Fruit fly (Drosophila melanogaster) whole organism, embryonic: Measurements from ENCODE around the gene bun.

Experiments used
- BtbVII ChIP-seq: fragments of 200-800 bp; sonication (Bioruptor generic); optimal IDR thresholded peaks from 3 replicates; lab custom pipeline; 2017; ENCODE audit warnings: missing biosample characterization, mild to moderate bottlenecking, missing genetic modification characterization
- CG10274 ChIP-seq: fragments of 200-800 bp; sonication (Bioruptor generic); optimal IDR thresholded peaks from 3 replicates; lab custom pipeline; 2017; ENCODE audit warnings: missing biosample characterization, mild to moderate bottlenecking, missing genetic modification characterization
- CG10543 ChIP-seq: fragments of 200-800 bp; sonication (Bioruptor generic); optimal IDR thresholded peaks from 3 replicates; lab custom pipeline; 2017; ENCODE audit warnings: missing biosample characterization, mild to moderate bottlenecking, missing genetic modification characterization, moderate library complexity
- CG11085 ChIP-seq: fragments of 200-800 bp; sonication (Bioruptor generic); IDR thresholded peaks from 2 replicates; pipeline ENCODE4 v1.3.6; 2022; ENCODE audit warnings: missing biosample characterization, missing genetic modification characterization
- CG11093 ChIP-seq: fragments of 200-800 bp; sonication (Bioruptor generic); IDR thresholded peaks from 3 replicates; pipeline ENCODE4 v1.3.6; 2022; ENCODE audit warnings: missing biosample characterization, missing genetic modification characterization
- CG11696 ChIP-seq: fragments of 200-800 bp; sonication (Bioruptor generic); IDR thresholded peaks from 2 replicates; pipeline ENCODE4 v1.3.6; 2022; ENCODE audit warnings: missing biosample characterization, missing genetic modification characterization
- CG12659 ChIP-seq: fragments of 200-800 bp; sonication (Bioruptor generic); optimal IDR thresholded peaks from 3 replicates; lab custom pipeline; 2017; ENCODE audit warnings: mild to moderate bottlenecking, missing biosample characterization, missing genetic modification reagents, missing genetic modification characterization
- CG12744 ChIP-seq: fragments of 200-800 bp; sonication (Bioruptor generic); optimal IDR thresholded peaks from 2 replicates; lab custom pipeline; 2016; ENCODE audit warnings: missing biosample characterization, missing genetic modification characterization
- CG16815 ChIP-seq: fragments of 200-800 bp; sonication (Bioruptor generic); optimal IDR thresholded peaks from 3 replicates; lab custom pipeline; 2017; ENCODE audit warnings: missing biosample characterization, mild to moderate bottlenecking, missing genetic modification characterization
- CG17328 ChIP-seq: fragments of 200-800 bp; sonication (Bioruptor generic); IDR thresholded peaks from 2 replicates; pipeline ENCODE4 v1.3.6; 2022; ENCODE audit warnings: missing biosample characterization, missing genetic modification characterization
- CG1792 ChIP-seq: fragments of 200-800 bp; sonication (Bioruptor generic); optimal IDR thresholded peaks from 2 replicates; lab custom pipeline; 2016; ENCODE audit warnings: missing biosample characterization, missing genetic modification characterization
- CG2129 ChIP-seq: fragments of 200-800 bp; sonication (Bioruptor generic); IDR thresholded peaks from 2 replicates; pipeline ENCODE4 v1.3.6; 2022; ENCODE audit warnings: missing biosample characterization, missing genetic modification characterization; ENCODE audit not compliant: partially characterized antibody
- CG30431 ChIP-seq: fragments of 200-800 bp; sonication (Bioruptor generic); optimal IDR thresholded peaks from 2 replicates; lab custom pipeline; 2017; ENCODE audit warnings: missing biosample characterization, missing genetic modification characterization
- CG3281 ChIP-seq: fragments of 200-800 bp; sonication (Bioruptor generic); optimal IDR thresholded peaks from 3 replicates; lab custom pipeline; 2017; ENCODE audit warnings: missing biosample characterization, mild to moderate bottlenecking, missing genetic modification characterization
- CG33557 ChIP-seq: fragments of 200-800 bp; sonication (Bioruptor generic); optimal IDR thresholded peaks from 2 replicates; lab custom pipeline; 2019; ENCODE audit warnings: missing biosample characterization, mild to moderate bottlenecking, missing genetic modification characterization, moderate library complexity
- CG7556 ChIP-seq: fragments of 200-800 bp; sonication (Bioruptor generic); optimal IDR thresholded peaks from 2 replicates; lab custom pipeline; 2017; ENCODE audit warnings: missing biosample characterization, mild to moderate bottlenecking, missing genetic modification characterization
- CG8765 ChIP-seq: fragments of 200-800 bp; sonication (Bioruptor generic); IDR thresholded peaks from 2 replicates; pipeline ENCODE4 v1.3.6; 2022; ENCODE audit warnings: missing biosample characterization, missing genetic modification characterization
- CTCF ChIP-seq: fragments of 200-800 bp; sonication (Bioruptor generic); optimal IDR thresholded peaks from 2 replicates; lab custom pipeline; 2017; ENCODE audit warnings: missing biosample characterization, mild to moderate bottlenecking, missing genetic modification characterization, moderate library complexity
- Camta ChIP-seq: fragments of 200-800 bp; sonication (Bioruptor generic); optimal IDR thresholded peaks from 2 replicates; lab custom pipeline; 2016; ENCODE audit warnings: missing biosample characterization, missing genetic modification characterization
- Chrac-16 ChIP-seq: fragments of 200-800 bp; sonication (Bioruptor generic); optimal IDR thresholded peaks from 3 replicates; lab custom pipeline; 2016; ENCODE audit warnings: missing biosample characterization, missing genetic modification characterization
- Dek ChIP-seq: fragments of 200-800 bp; sonication (Bioruptor generic); optimal IDR thresholded peaks from 3 replicates; lab custom pipeline; 2019; ENCODE audit warnings: missing biosample characterization, mild to moderate bottlenecking, missing genetic modification characterization, moderate library complexity
- HmgD ChIP-seq: fragments of 200-800 bp; sonication (Bioruptor generic); optimal IDR thresholded peaks from 3 replicates; lab custom pipeline; 2016; ENCODE audit warnings: missing biosample characterization, missing genetic modification characterization
- Kr ChIP-seq: fragments of 200-800 bp; sonication (Bioruptor generic); optimal IDR thresholded peaks from 2 replicates; lab custom pipeline; 2017; ENCODE audit warnings: missing biosample characterization, mild to moderate bottlenecking, missing genetic modification characterization
- Lhr ChIP-seq: fragments of 200-800 bp; sonication (Bioruptor generic); optimal IDR thresholded peaks from 3 replicates; lab custom pipeline; 2017; ENCODE audit warnings: mild to moderate bottlenecking, missing biosample characterization, missing genetic modification reagents, missing genetic modification characterization
- MBD-R2 ChIP-seq: fragments of 200-800 bp; sonication (Bioruptor generic); IDR thresholded peaks from 2 replicates; pipeline ENCODE4 v1.3.6; 2022; ENCODE audit warnings: missing biosample characterization, missing genetic modification characterization
- Med ChIP-seq: fragments of 200-800 bp; sonication (Bioruptor generic); peaks from one replicate; lab custom pipeline; 2016; ENCODE audit warnings: missing biosample characterization, missing genetic modification characterization, mild to moderate bottlenecking, inconsistent platforms, moderate library complexity
- NK7.1 ChIP-seq: fragments of 200-800 bp; sonication (Bioruptor generic); optimal IDR thresholded peaks from 3 replicates; lab custom pipeline; 2016; ENCODE audit warnings: missing biosample characterization, missing genetic modification characterization
- Neu2 ChIP-seq: fragments of 200-800 bp; sonication (Bioruptor generic); optimal IDR thresholded peaks from 3 replicates; lab custom pipeline; 2016; ENCODE audit warnings: missing biosample characterization, missing genetic modification characterization, borderline replicate concordance
- Oaz ChIP-seq: fragments of 200-800 bp; sonication (Bioruptor generic); IDR thresholded peaks from 2 replicates; pipeline ENCODE4 v1.3.6; 2022; ENCODE audit warnings: missing biosample characterization, missing genetic modification characterization
- Ptx1 ChIP-seq: fragments of 200-800 bp; sonication (Bioruptor generic); IDR thresholded peaks from 2 replicates; pipeline ENCODE4 v1.3.6; 2022; ENCODE audit warnings: missing biosample characterization, missing genetic modification characterization
- Ravus ChIP-seq: fragments of 200-800 bp; sonication (Bioruptor generic); IDR thresholded peaks from 2 replicates; pipeline ENCODE4 v1.3.6; 2022; ENCODE audit warnings: missing biosample characterization, missing genetic modification characterization
- Spps ChIP-seq: fragments of 200-800 bp; sonication (Bioruptor generic); optimal IDR thresholded peaks from 2 replicates; lab custom pipeline; 2018; ENCODE audit warnings: missing biosample characterization, mild to moderate bottlenecking, missing genetic modification characterization
- Xrp1 ChIP-seq: fragments of 200-800 bp; sonication (Bioruptor generic); IDR thresholded peaks from 2 replicates; pipeline ENCODE4 v1.3.6; 2022; ENCODE audit warnings: missing biosample characterization, missing genetic modification characterization
- YL-1 ChIP-seq: fragments of 200-800 bp; sonication (Bioruptor generic); optimal IDR thresholded peaks from 3 replicates; lab custom pipeline; 2017; ENCODE audit warnings: missing biosample characterization, mild to moderate bottlenecking, missing genetic modification characterization
- az2 ChIP-seq: fragments of 200-800 bp; sonication (Bioruptor generic); optimal IDR thresholded peaks from 3 replicates; lab custom pipeline; 2016; ENCODE audit warnings: missing biosample characterization, missing genetic modification characterization
- chif ChIP-seq, 2 experiments: fragments of 200-800 bp; sonication (Bioruptor generic); optimal IDR thresholded peaks; 3 replicates each; lab custom pipeline; 2016; ENCODE audit warnings: missing biosample characterization in 2 of 2, missing genetic modification characterization in 2 of 2
- ci ChIP-seq: fragments of 200-800 bp; sonication (Bioruptor generic); IDR thresholded peaks from 3 replicates; pipeline ENCODE4 v1.3.6; 2022; ENCODE audit warnings: missing biosample characterization, missing genetic modification characterization
- da ChIP-seq: fragments of 200-800 bp; sonication (Bioruptor generic); optimal IDR thresholded peaks from 2 replicates; lab custom pipeline; 2016; ENCODE audit warnings: missing biosample characterization, missing genetic modification characterization
- dmrt11E ChIP-seq: fragments of 200-800 bp; sonication (Bioruptor generic); optimal IDR thresholded peaks from 3 replicates; lab custom pipeline; 2018; ENCODE audit warnings: missing biosample characterization, mild to moderate bottlenecking, missing genetic modification characterization, moderate library complexity
- h ChIP-seq: fragments of >200 bp; optimal IDR thresholded peaks from 2 replicates; lab custom pipeline; 2017
- hkb ChIP-seq, 2 experiments: fragments of 200-800 bp in 1 of 2; fragments of >200 bp in 1 of 2; sonication (Bioruptor generic) in 1 of 2; IDR thresholded peaks in 1 of 2; optimal IDR thresholded peaks in 1 of 2; 2 replicates each; pipeline versions ENCODE4 v1.3.6 to Lab custom; 2017 to 2022; ENCODE audit warnings: missing biosample characterization in 1 of 2, missing genetic modification characterization in 1 of 2
- jing ChIP-seq: fragments of 200-800 bp; sonication (Bioruptor generic); optimal IDR thresholded peaks from 2 replicates; lab custom pipeline; 2018; ENCODE audit warnings: missing biosample characterization, mild to moderate bottlenecking, missing genetic modification characterization
- jumu ChIP-seq: fragments of 200-800 bp; sonication (Bioruptor generic); optimal IDR thresholded peaks from 3 replicates; lab custom pipeline; 2016; ENCODE audit warnings: missing biosample characterization, missing genetic modification characterization
- otp ChIP-seq: fragments of 200-800 bp; sonication (Bioruptor generic); IDR thresholded peaks from 3 replicates; pipeline ENCODE4, ENCODE4 v1.3.6; 2022; ENCODE audit warnings: missing biosample characterization, missing genetic modification characterization
- pum ChIP-seq: fragments of 200-800 bp; sonication (Bioruptor generic); optimal IDR thresholded peaks from 2 replicates; lab custom pipeline; 2016; ENCODE audit warnings: missing biosample characterization, missing genetic modification characterization
- salm ChIP-seq: fragments of 200-800 bp; sonication (Bioruptor generic); optimal IDR thresholded peaks from 2 replicates; lab custom pipeline; 2018; ENCODE audit warnings: missing biosample characterization, mild to moderate bottlenecking, missing genetic modification characterization
- sd ChIP-seq: fragments of 200-800 bp; sonication (Bioruptor generic); optimal IDR thresholded peaks from 3 replicates; lab custom pipeline; 2018; ENCODE audit warnings: missing biosample characterization, mild to moderate bottlenecking, missing genetic modification characterization, moderate library complexity
- seq ChIP-seq: fragments of 200-800 bp; sonication (Bioruptor generic); IDR thresholded peaks from 2 replicates; pipeline ENCODE4 v1.3.6; 2022; ENCODE audit warnings: missing biosample characterization, missing genetic modification characterization
- slou ChIP-seq: fragments of 200-800 bp; sonication (Bioruptor generic); optimal IDR thresholded peaks from 3 replicates; lab custom pipeline; 2016; ENCODE audit warnings: missing biosample characterization, missing genetic modification characterization
- trem ChIP-seq: fragments of 200-800 bp; optimal IDR thresholded peaks from 3 replicates; lab custom pipeline; 2019; ENCODE audit warnings: missing biosample characterization, mild to moderate bottlenecking, missing genetic modification characterization, moderate library complexity

Gene bun

dm6 chr2L:12433712-12434534 is 112.5 kb downstream of the bun start, which contains the start of gene eRF3 (continued):
- TF ChIP-seq CG10543 (GFP tag; lab: Kevin White, UChicago) (peak; percentile 70), Lhr (no peak), Xrp1 (GFP tag; lab: Robert Waterston, UW) (peak; percentile 78; the same call in 1 of the 2 replicates), CG30431 (GFP tag; lab: Kevin White, UChicago) (peak; percentile 53), CG2129 (GFP tag; lab: Robert Waterston, UW) (peak; percentile 22; the same call in 1 of the 2 replicates), az2 (GFP tag; lab: Kevin White, UChicago) (peak; percentile 59), Neu2 (no peak), Oaz (GFP tag; lab: Robert Waterston, UW) (0 out of 2 replicates have a peak, but pooled peaks have one; percentile 45), NK7.1 (GFP tag; lab: Kevin White, UChicago) (no peak), Ptx1 (GFP tag; lab: Robert Waterston, UW) (peak; percentile 87), da (GFP tag; lab: Kevin White, UChicago) (no peak), seq (GFP tag; lab: Robert Waterston, UW) (peak; percentile 21; the same call in 1 of the 2 replicates), CG12659 (peak; percentile 72), salm (tag; lab: Kevin White, UChicago) (no peak), Camta (GFP tag; lab: Kevin White, UChicago) (no peak), CG11085 (GFP tag; lab: Robert Waterston, UW) (peak; percentile 66; the same call in 1 of the 2 replicates), slou (peak; percentile 50), ci (GFP tag; lab: Robert Waterston, UW) (peak; percentile 64), CG33557 (peak; percentile 77), Ravus (GFP tag; lab: Robert Waterston, UW) (peak; percentile 27), trem (peak; percentile 67), BtbVII (GFP tag; lab: Kevin White, UChicago) (peak; percentile 47), Spps (tag; lab: Kevin White, UChicago) (peak; percentile 41), dmrt11E (tag; lab: Kevin White, UChicago) (peak; percentile 85), CG16815 (GFP tag; lab: Kevin White, UChicago) (peak; percentile 77), CTCF (GFP tag; lab: Kevin White, UChicago) (no peak), HmgD (GFP tag; lab: Kevin White, UChicago) (no peak), jing (GFP tag; lab: Kevin White, UChicago) (no peak), CG8765 (GFP tag; lab: Robert Waterston, UW) (peak; percentile 51), CG3281 (peak; percentile 58), CG1792 (GFP tag; lab: Kevin White, UChicago) (no peak), CG17328 (GFP tag; lab: Robert Waterston, UW) (peak; percentile 69; the same call in 1 of the 2 replicates), otp (GFP tag; lab: Robert Waterston, UW) (peak; percentile 66; the same call in 2 of the 3 replicates), CG12744 (GFP tag; lab: Kevin White, UChicago) (no peak), CG7556 (GFP tag; lab: Kevin White, UChicago) (peak; percentile 83), CG10274 (GFP tag; lab: Kevin White, UChicago) (no peak), jumu (GFP tag; lab: Kevin White, UChicago) (no peak), MBD-R2 (GFP tag; lab: Robert Waterston, UW) (0 out of 2 replicates have a peak, but pooled peaks have one; percentile 30), Med (peak; percentile 74), Kr (no peak), CG11696 (GFP tag; lab: Robert Waterston, UW) (peak; percentile 66), h (lab: Kevin White, UChicago) (no peak), YL-1 (GFP tag; lab: Kevin White, UChicago) (peak; percentile 98), sd (tag; lab: Kevin White, UChicago) (no peak), pum (GFP tag; lab: Kevin White, UChicago) (peak; percentile 9), Chrac-16 (GFP tag; lab: Kevin White, UChicago) (peak; percentile 76), hkb (optimal IDR thresholded peaks at IDR 0.05; lab: Kevin White, UChicago) (no peak), hkb (GFP tag; IDR thresholded peaks at IDR 0.05; lab: Robert Waterston, UW) (peak; percentile 66), Dek (tag; lab: Kevin White, UChicago) (peak; percentile 85), CG11093 (peak; percentile 39; the same call in 1 of the 3 replicates), chif (GFP tag; optimal IDR thresholded peaks at IDR 0.05; lab: Kevin White, UChicago) (peak in 1 of 2 experiments; percentile 2)
